Fruit fly (Drosophila melanogaster) whole organism, prepupa: ENCODE data around the gene Kul.

Source experiments
- Blimp-1 ChIP-seq: fragments of 200-800 bp; sonication (Bioruptor generic); optimal IDR thresholded peaks from 3 replicates; lab custom pipeline; 2017; ENCODE audit warnings: missing biosample characterization, missing genetic modification characterization, mild to moderate bottlenecking, moderate library complexity, missing genetic modification reagents
- CG10631 ChIP-seq: fragments of 200-800 bp; sonication (Bioruptor generic); optimal IDR thresholded peaks from 2 replicates; lab custom pipeline; 2016; ENCODE audit warnings: missing biosample characterization, missing genetic modification characterization
- CG10669 ChIP-seq: fragments of 200-800 bp; sonication (Bioruptor generic); optimal IDR thresholded peaks from 3 replicates; lab custom pipeline; 2018; ENCODE audit warnings: missing biosample characterization, mild to moderate bottlenecking, missing genetic modification characterization, moderate library complexity
- CG11294 ChIP-seq: fragments of 200-800 bp; sonication (Bioruptor generic); IDR thresholded peaks from 2 replicates; pipeline ENCODE4 v1.3.6; 2022; ENCODE audit warnings: missing biosample characterization, missing genetic modification characterization
- CG11762 ChIP-seq: fragments of 200-800 bp; sonication (Bioruptor generic); optimal IDR thresholded peaks from 3 replicates; lab custom pipeline; 2016; ENCODE audit warnings: missing biosample characterization, missing genetic modification characterization; ENCODE audit not compliant: insufficient read depth
- CG11902 ChIP-seq: fragments of 200-800 bp; sonication (Bioruptor generic); optimal IDR thresholded peaks from 3 replicates; lab custom pipeline; 2016; ENCODE audit warnings: missing biosample characterization, missing genetic modification characterization
- CG15336 ChIP-seq: fragments of 200-800 bp; sonication (Bioruptor generic); IDR thresholded peaks from 2 replicates; pipeline ENCODE4 v1.3.6; 2022; ENCODE audit warnings: missing biosample characterization, missing genetic modification characterization
- CG1621 ChIP-seq: fragments of 200-800 bp; sonication (Bioruptor generic); optimal IDR thresholded peaks from 3 replicates; lab custom pipeline; 2018; ENCODE audit warnings: missing biosample characterization, mild to moderate bottlenecking, missing genetic modification characterization
- CG16779 ChIP-seq: fragments of 200-800 bp; sonication (Bioruptor generic); optimal IDR thresholded peaks from 3 replicates; lab custom pipeline; 2017; ENCODE audit warnings: missing biosample characterization, mild to moderate bottlenecking, missing genetic modification characterization
- CG31627 ChIP-seq: fragments of 200-800 bp; sonication (Bioruptor generic); optimal IDR thresholded peaks from 3 replicates; lab custom pipeline; 2016; ENCODE audit warnings: missing biosample characterization, missing genetic modification characterization
- CG32006 ChIP-seq: fragments of 200-800 bp; sonication (Bioruptor generic); optimal IDR thresholded peaks from 3 replicates; lab custom pipeline; 2017; ENCODE audit warnings: missing biosample characterization, mild to moderate bottlenecking, missing genetic modification characterization
- CG34406 ChIP-seq: fragments of 200-800 bp; sonication (Bioruptor generic); optimal IDR thresholded peaks from 3 replicates; lab custom pipeline; 2016; ENCODE audit warnings: missing biosample characterization, missing genetic modification characterization
- CG4318 ChIP-seq: fragments of 200-800 bp; sonication (Bioruptor generic); optimal IDR thresholded peaks from 3 replicates; lab custom pipeline; 2017; ENCODE audit warnings: missing biosample characterization, mild to moderate bottlenecking, missing genetic modification characterization
- CG6276 ChIP-seq: fragments of 200-800 bp; sonication (Bioruptor generic); optimal IDR thresholded peaks from 2 replicates; lab custom pipeline; 2017; ENCODE audit warnings: missing biosample characterization, mild to moderate bottlenecking, missing genetic modification characterization
- CG6792 ChIP-seq: fragments of 200-800 bp; sonication (Bioruptor generic); optimal IDR thresholded peaks from 3 replicates; lab custom pipeline; 2016; ENCODE audit warnings: missing biosample characterization, missing genetic modification characterization
- CG6808 ChIP-seq: fragments of 200-800 bp; sonication (Bioruptor generic); optimal IDR thresholded peaks from 3 replicates; lab custom pipeline; 2017; ENCODE audit warnings: missing biosample characterization, missing genetic modification characterization, mild to moderate bottlenecking, moderate library complexity, missing genetic modification reagents
- CG7368 ChIP-seq: fragments of 200-800 bp; sonication (Bioruptor generic); optimal IDR thresholded peaks from 3 replicates; lab custom pipeline; 2016; ENCODE audit warnings: missing biosample characterization, missing genetic modification characterization
- CG8319 ChIP-seq: fragments of 200-800 bp; sonication (Bioruptor generic); optimal IDR thresholded peaks from 3 replicates; lab custom pipeline; 2016; ENCODE audit warnings: missing biosample characterization, missing genetic modification characterization
- Eip75B ChIP-seq: fragments of 200-800 bp; sonication (Bioruptor generic); optimal IDR thresholded peaks from 3 replicates; lab custom pipeline; 2016; ENCODE audit warnings: missing biosample characterization, missing genetic modification characterization
- Eip78C ChIP-seq: fragments of 200-800 bp; sonication (Bioruptor generic); peaks from one replicate; lab custom pipeline; 2016; ENCODE audit warnings: missing biosample characterization, missing genetic modification characterization
- Eip93F ChIP-seq: fragments of 200-800 bp; sonication (Bioruptor generic); optimal IDR thresholded peaks from 2 replicates; lab custom pipeline; 2016; ENCODE audit warnings: missing biosample characterization, mild to moderate bottlenecking, missing genetic modification characterization
- Ets96B ChIP-seq: fragments of 200-800 bp; optimal IDR thresholded peaks from 2 replicates; lab custom pipeline; 2019; ENCODE audit warnings: missing biosample characterization, mild to moderate bottlenecking, missing genetic modification characterization, moderate library complexity
- Gug ChIP-seq: fragments of 200-800 bp; sonication (Bioruptor generic); IDR thresholded peaks from 2 replicates; pipeline ENCODE4 v1.3.6; 2022; ENCODE audit warnings: missing biosample characterization, missing genetic modification characterization
- Hr38 ChIP-seq: sonication (Bioruptor generic); optimal IDR thresholded peaks from 2 replicates; lab custom pipeline; 2016; ENCODE audit warnings: missing biosample characterization, missing genetic modification characterization
- Hr4 ChIP-seq: fragments of 200-800 bp; sonication (Bioruptor generic); optimal IDR thresholded peaks from 3 replicates; lab custom pipeline; 2016; ENCODE audit warnings: missing biosample characterization, missing genetic modification characterization
- Lpt ChIP-seq: fragments of 200-800 bp; sonication (Bioruptor generic); optimal IDR thresholded peaks from 3 replicates; lab custom pipeline; 2016; ENCODE audit warnings: missing biosample characterization, missing genetic modification characterization
- Met ChIP-seq: fragments of 200-800 bp; sonication (Bioruptor generic); optimal IDR thresholded peaks from 3 replicates; lab custom pipeline; 2016; ENCODE audit warnings: missing biosample characterization, missing genetic modification characterization
- OdsH ChIP-seq: fragments of 200-800 bp; sonication (Bioruptor generic); optimal IDR thresholded peaks from 3 replicates; lab custom pipeline; 2016; ENCODE audit warnings: missing biosample characterization, missing genetic modification characterization
- Smox ChIP-seq: fragments of 200-800 bp; sonication (Bioruptor generic); optimal IDR thresholded peaks from 3 replicates; lab custom pipeline; 2016; ENCODE audit warnings: missing biosample characterization, missing genetic modification characterization
- Sox14 ChIP-seq: fragments of 200-800 bp; sonication (Bioruptor generic); optimal IDR thresholded peaks from 3 replicates; lab custom pipeline; 2016; ENCODE audit warnings: missing biosample characterization, missing genetic modification characterization
- Sox15 ChIP-seq: fragments of 200-800 bp; sonication (Bioruptor generic); optimal IDR thresholded peaks from 3 replicates; lab custom pipeline; 2016; ENCODE audit warnings: missing biosample characterization, missing genetic modification characterization
- acj6 ChIP-seq: fragments of 200-800 bp; sonication (Bioruptor generic); optimal IDR thresholded peaks from 3 replicates; lab custom pipeline; 2016; ENCODE audit warnings: missing biosample characterization, missing genetic modification characterization
- cyc ChIP-seq: fragments of 200-800 bp; sonication (Bioruptor generic); optimal IDR thresholded peaks from 3 replicates; lab custom pipeline; 2016; ENCODE audit warnings: missing biosample characterization, missing genetic modification characterization
- dac ChIP-seq: fragments of 200-800 bp; sonication (Bioruptor generic); optimal IDR thresholded peaks from 2 replicates; lab custom pipeline; 2017; ENCODE audit warnings: missing biosample characterization, mild to moderate bottlenecking, missing genetic modification characterization
- dsx ChIP-seq: fragments of 200-800 bp; optimal IDR thresholded peaks from 3 replicates; lab custom pipeline; 2019; ENCODE audit warnings: missing biosample characterization, mild to moderate bottlenecking, missing genetic modification characterization, moderate library complexity; ENCODE audit not compliant: poor library complexity, severe bottlenecking
- eg ChIP-seq: fragments of 200-800 bp; sonication (Bioruptor generic); IDR thresholded peaks from 3 replicates; pipeline ENCODE4 v1.3.6; 2022; ENCODE audit warnings: missing biosample characterization, missing genetic modification characterization
- esn ChIP-seq: fragments of 200-800 bp; sonication (Bioruptor generic); optimal IDR thresholded peaks from 2 replicates; lab custom pipeline; 2016; ENCODE audit warnings: missing biosample characterization, mild to moderate bottlenecking, missing genetic modification characterization, moderate library complexity
- fd59A ChIP-seq: fragments of 200-800 bp; sonication (Bioruptor generic); optimal IDR thresholded peaks from 2 replicates; lab custom pipeline; 2017; ENCODE audit warnings: missing biosample characterization, mild to moderate bottlenecking, missing genetic modification characterization, missing genetic modification reagents
- fkh ChIP-seq: fragments of 200-800 bp; sonication (Bioruptor generic); optimal IDR thresholded peaks from 3 replicates; lab custom pipeline; 2017; ENCODE audit warnings: missing biosample characterization, mild to moderate bottlenecking, missing genetic modification characterization, moderate library complexity
- pdm3 ChIP-seq: fragments of 200-800 bp; sonication (Bioruptor generic); optimal IDR thresholded peaks from 3 replicates; lab custom pipeline; 2016; ENCODE audit warnings: missing biosample characterization, missing genetic modification characterization
- salr ChIP-seq, 2 experiments: fragments of 200-800 bp; sonication (Bioruptor generic); optimal IDR thresholded peaks; 3 replicates each; lab custom pipeline; 2016 to 2018; ENCODE audit warnings: missing biosample characterization in 2 of 2, missing genetic modification characterization in 2 of 2, mild to moderate bottlenecking in 1 of 2
- spab ChIP-seq: fragments of 200-800 bp; sonication (Bioruptor generic); optimal IDR thresholded peaks from 2 replicates; lab custom pipeline; 2017; ENCODE audit warnings: missing biosample characterization, mild to moderate bottlenecking, missing genetic modification characterization, missing genetic modification reagents
- ss ChIP-seq, 2 experiments: fragments of 200-800 bp; sonication (Bioruptor generic); optimal IDR thresholded peaks; 2 replicates in 1 of 2; 3 replicates in 1 of 2; lab custom pipeline; 2017 to 2018; ENCODE audit warnings: mild to moderate bottlenecking in 2 of 2, missing biosample characterization in 2 of 2, missing genetic modification characterization in 2 of 2, moderate library complexity in 1 of 2
- svp ChIP-seq: fragments of 200-800 bp; sonication (Bioruptor generic); peaks from one replicate; lab custom pipeline; 2016; ENCODE audit warnings: missing biosample characterization, missing genetic modification characterization
- topi ChIP-seq: fragments of 200-800 bp; sonication (Bioruptor generic); optimal IDR thresholded peaks from 3 replicates; lab custom pipeline; 2016; ENCODE audit warnings: missing biosample characterization, missing genetic modification characterization
- vri ChIP-seq: fragments of 200-800 bp; sonication (Bioruptor generic); optimal IDR thresholded peaks from 3 replicates; lab custom pipeline; 2016; ENCODE audit warnings: missing biosample characterization, mild to moderate bottlenecking, missing genetic modification characterization

The Kul gene

DNA sequence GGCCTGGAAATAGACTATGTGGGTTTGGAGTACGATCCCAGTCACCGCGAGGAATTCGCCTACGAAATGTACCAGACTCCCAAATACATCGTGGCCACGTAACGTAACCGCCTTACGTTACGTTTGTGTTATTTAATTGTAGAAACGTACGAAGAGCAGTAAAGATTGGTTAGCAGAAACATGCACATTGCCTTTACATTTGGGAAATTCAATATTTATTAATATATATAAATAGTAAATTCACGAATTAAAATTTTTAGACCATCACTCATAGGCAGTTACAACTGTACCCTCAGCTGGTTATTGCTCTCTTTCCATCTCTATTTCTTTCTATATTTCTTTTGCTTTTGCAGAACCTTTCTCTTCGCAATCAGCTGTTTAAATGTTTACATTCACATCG lies 12.3 kb downstream of the Kul start, which contains the start of gene Gnpnat (continued):
- TF ChIP-seq dac (GFP tag; lab: Kevin White, UChicago) (peak; percentile 38), vri (GFP tag; lab: Kevin White, UChicago) (peak; percentile 55), Sox15 (GFP tag; lab: Kevin White, UChicago) (no peak), Ets96B (tag; lab: Kevin White, UChicago) (peak; percentile 66), Eip78C (peak; percentile 90), CG10669 (GFP tag; lab: Kevin White, UChicago) (peak; percentile 50), Met (GFP tag; lab: Kevin White, UChicago) (peak; percentile 47), CG6792 (GFP tag; lab: Kevin White, UChicago) (peak; percentile 32), fd59A (GFP tag; lab: Kevin White, UChicago) (no peak), salr (GFP tag; optimal IDR thresholded peaks at IDR 0.05; lab: Kevin White, UChicago) (no peak), dsx (peak; percentile 43), CG6808 (GFP tag; lab: Kevin White, UChicago) (no peak), eg (GFP tag; lab: Robert Waterston, UW) (no peak), CG31627 (peak; percentile 11), CG11762 (GFP tag; lab: Kevin White, UChicago) (peak; percentile 10), Smox (GFP tag; lab: Kevin White, UChicago) (peak; percentile 44)

DNA sequence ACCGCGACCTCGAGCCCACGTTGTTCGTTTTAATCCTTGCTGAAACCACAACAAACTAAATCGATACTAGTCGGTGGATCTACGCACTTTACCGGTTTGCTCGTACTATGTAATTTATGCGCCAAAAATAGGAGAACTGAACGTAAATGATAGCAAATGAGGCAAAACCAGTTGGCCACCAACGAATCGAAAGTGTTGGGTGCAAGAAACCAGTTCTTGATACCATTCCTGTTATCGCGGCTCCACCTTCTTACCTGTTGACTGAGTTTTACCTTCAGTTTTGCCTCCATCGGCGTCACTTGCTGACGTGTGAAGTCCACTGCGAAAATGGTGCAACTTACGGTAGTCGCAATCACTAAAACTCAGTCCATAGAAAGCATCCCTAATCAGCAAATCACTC lies 14.4 kb downstream of the Kul start:
- TF ChIP-seq CG11902 (GFP tag; lab: Kevin White, UChicago) (no peak), OdsH (GFP tag; lab: Kevin White, UChicago) (no peak), Lpt (GFP tag; lab: Kevin White, UChicago) (no peak), Gug (GFP tag; lab: Robert Waterston, UW) (no peak), Eip75B (GFP tag; lab: Kevin White, UChicago) (no peak), fd59A (GFP tag; lab: Kevin White, UChicago) (no peak), esn (GFP tag; lab: Kevin White, UChicago) (no peak), cyc (GFP tag; lab: Kevin White, UChicago) (no peak), Blimp-1 (GFP tag; lab: Kevin White, UChicago) (peak; percentile 76), topi (GFP tag; lab: Kevin White, UChicago) (no peak), CG10631 (no peak), dsx (peak; percentile 49), Eip78C (peak; percentile 14), Hr4 (GFP tag; lab: Kevin White, UChicago) (no peak), pdm3 (GFP tag; lab: Kevin White, UChicago) (no peak), CG32006 (GFP tag; lab: Kevin White, UChicago) (no peak)

dm6 chr3R:29745056-29745455 lies 19.4 kb downstream of the Kul start, which contains the start of the genes Wdr24 and IntS11:
Gene Wdr24, minus strand, starts transcription at chr3R:29745092.
Gene IntS11, plus strand, starts transcription at chr3R:29745337.
- peak in 1 of 2 experiments; percentile 88 for TF ChIP-seq ss (GFP tag; optimal IDR thresholded peaks at IDR 0.05; lab: Kevin White, UChicago)
- no peak for TF ChIP-seq Eip93F (GFP tag; lab: Kevin White, UChicago)
- peak; percentile 98 for TF ChIP-seq Eip78C
- peak; percentile 97 for TF ChIP-seq pdm3 (GFP tag; lab: Kevin White, UChicago)
- peak; percentile 84 for TF ChIP-seq Hr38 (GFP tag; lab: Kevin White, UChicago)
- TF ChIP-seq CG16779 (tag; lab: Kevin White, UChicago), result peak; percentile 84
- TF ChIP-seq CG1621 (tag; lab: Kevin White, UChicago), result peak; percentile 91
- peak; percentile 88 for TF ChIP-seq Blimp-1 (GFP tag; lab: Kevin White, UChicago)
- peak; percentile 99 for TF ChIP-seq eg (GFP tag; lab: Robert Waterston, UW)
- TF ChIP-seq svp (GFP tag; lab: Kevin White, UChicago), result peak; percentile 96
- TF ChIP-seq CG32006 (GFP tag; lab: Kevin White, UChicago), result peak; percentile 97
- TF ChIP-seq CG15336 (GFP tag; lab: Robert Waterston, UW), result peak; percentile 94
- peak; percentile 96 for TF ChIP-seq topi (GFP tag; lab: Kevin White, UChicago)
- peak; percentile 98 for TF ChIP-seq Sox14
- TF ChIP-seq CG11294 (GFP tag; lab: Robert Waterston, UW), result peak; percentile 98
- no peak for TF ChIP-seq CG7368 (GFP tag; lab: Kevin White, UChicago)
- TF ChIP-seq CG10631, result peak; percentile 95
- peak; percentile 89 for TF ChIP-seq fd59A (GFP tag; lab: Kevin White, UChicago)
- TF ChIP-seq dac (GFP tag; lab: Kevin White, UChicago), result no peak
- TF ChIP-seq CG34406, result peak; percentile 94
- TF ChIP-seq Ets96B (tag; lab: Kevin White, UChicago), result peak; percentile 93
- TF ChIP-seq cyc (GFP tag; lab: Kevin White, UChicago), result peak; percentile 98
- no peak for TF ChIP-seq CG4318 (GFP tag; lab: Kevin White, UChicago)
- TF ChIP-seq CG8319 (GFP tag; lab: Kevin White, UChicago), result peak; percentile 84
- TF ChIP-seq fkh (GFP tag; lab: Kevin White, UChicago), result no peak
- TF ChIP-seq CG6276 (GFP tag; lab: Kevin White, UChicago), result no peak
- peak; percentile 99 for TF ChIP-seq Sox15 (GFP tag; lab: Kevin White, UChicago)
- TF ChIP-seq acj6 (GFP tag; lab: Kevin White, UChicago), result peak; percentile 95
- peak; percentile 97 for TF ChIP-seq OdsH (GFP tag; lab: Kevin White, UChicago)
- TF ChIP-seq spab (GFP tag; lab: Kevin White, UChicago), result no peak
